Worm (Caenorhabditis elegans): Measurements from ENCODE around the gene K08E3.2.

K08E3.2 gene

DNA sequence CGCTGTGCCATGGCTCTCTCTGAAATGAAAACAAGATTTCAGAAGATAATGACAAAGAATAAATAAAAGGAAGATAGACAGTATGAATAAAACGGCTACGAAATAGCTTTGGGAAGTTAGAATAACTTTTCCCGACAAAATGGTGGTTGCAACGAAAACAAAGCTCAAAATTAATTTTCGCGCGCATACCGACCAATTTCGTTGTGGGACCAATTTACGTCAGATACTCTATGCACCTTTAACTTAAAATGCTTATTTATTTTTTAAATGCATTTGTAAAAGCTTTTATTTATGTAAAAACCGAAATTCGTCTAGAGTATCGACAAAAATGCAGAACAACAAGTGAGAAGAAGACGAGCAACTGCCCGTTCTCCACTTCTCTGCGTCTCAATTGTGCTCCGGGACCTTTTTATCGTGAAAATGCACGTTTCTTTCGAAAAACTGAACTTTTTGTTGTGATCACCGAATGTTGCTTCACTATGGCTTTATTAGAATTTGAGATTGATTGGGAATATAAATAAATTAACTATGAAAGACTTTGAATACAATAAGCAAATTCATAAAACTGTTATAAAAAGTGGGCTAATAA, 19.7 kb upstream of the K08E3.2 start, which contains the start of gene rml-1:
Gene rml-1 (minus strand): TSS at position 19 of the 589 bp plus-strand sequence.
- no peak for TF ChIP-seq egl-13 (tag; optimal IDR thresholded peaks at IDR 0.05)
- no peak for TF ChIP-seq unc-130 (tag; optimal IDR thresholded peaks at IDR 0.05)
- no peak for TF ChIP-seq ceh-8 (GFP tag; optimal IDR thresholded peaks at IDR 0.05)
- peak in 1 of 2 experiments; percentile 20 for TF ChIP-seq lin-35 (GFP tag; optimal IDR thresholded peaks at IDR 0.05)
- peak in 2 of 3 experiments; percentile 0 to 58 for TF ChIP-seq dpl-1 (GFP tag; optimal IDR thresholded peaks at IDR 0.05)
- peak; percentile 26 for TF ChIP-seq lin-14 (GFP tag; optimal IDR thresholded peaks at IDR 0.05)
- peak; percentile 18 to 45 for TF ChIP-seq efl-1 (optimal IDR thresholded peaks at IDR 0.05)
- peak in 1 of 2 experiments; percentile 54 for TF ChIP-seq efl-1 (GFP tag; optimal IDR thresholded peaks at IDR 0.05 in 1 of 2)

ce11 chrIII:13766704-13767323, 18.3 kb upstream of the K08E3.2 start:
- TF ChIP-seq egl-27 (tag; optimal IDR thresholded peaks at IDR 0.05) = no peak
- peak in 1 of 2 experiments; percentile 30 for TF ChIP-seq mdl-1 (tag; optimal IDR thresholded peaks at IDR 0.05)
- peak; percentile 44 for TF ChIP-seq nhr-20 (tag; optimal IDR thresholded peaks at IDR 0.05)
- peak; percentile 83 for TF ChIP-seq elt-2 (tag; optimal IDR thresholded peaks at IDR 0.05)
- no peak for TF ChIP-seq ztf-4 (tag; optimal IDR thresholded peaks at IDR 0.05)
- TF ChIP-seq unc-62 (GFP tag; optimal IDR thresholded peaks at IDR 0.05) = no peak
- TF ChIP-seq lin-35 (GFP tag; optimal IDR thresholded peaks at IDR 0.05) = peak in 1 of 2 experiments; percentile 60
- TF ChIP-seq lin-14 (GFP tag; optimal IDR thresholded peaks at IDR 0.05) = peak; percentile 25
- TF ChIP-seq ztf-11 (tag; optimal IDR thresholded peaks at IDR 0.05) = no peak
- no peak for TF ChIP-seq ceh-88 (GFP tag; IDR thresholded peaks at IDR 0.05)
- peak in 1 of 3 experiments; percentile 14 for TF ChIP-seq dpl-1 (GFP tag; optimal IDR thresholded peaks at IDR 0.05)
- no peak for TF ChIP-seq nhr-76 (tag; optimal IDR thresholded peaks at IDR 0.05)
- TF ChIP-seq pqm-1 (tag; optimal IDR thresholded peaks at IDR 0.05) = no peak
- TF ChIP-seq lin-13 (GFP tag; optimal IDR thresholded peaks at IDR 0.05) = peak; percentile 39
- no peak for TF ChIP-seq nhr-77 (tag; optimal IDR thresholded peaks at IDR 0.05)
- no peak for TF ChIP-seq unc-130 (tag; optimal IDR thresholded peaks at IDR 0.05)
- TF ChIP-seq lin-39 (tag; optimal IDR thresholded peaks at IDR 0.05) = no peak
- no peak for TF ChIP-seq F16B12.6 (tag; optimal IDR thresholded peaks at IDR 0.05)
- no peak for TF ChIP-seq C34B4.2 (tag; optimal IDR thresholded peaks at IDR 0.05)
- no peak for TF ChIP-seq nhr-11 (tag; optimal IDR thresholded peaks at IDR 0.05)
- TF ChIP-seq nhr-85 (tag) = peak; percentile 38
- peak; percentile 53 for TF ChIP-seq nhr-90 (tag; optimal IDR thresholded peaks at IDR 0.05; ENCODE audit: poor library complexity)
- TF ChIP-seq ceh-90 (tag; optimal IDR thresholded peaks at IDR 0.05) = no peak
- TF ChIP-seq fkh-10 (GFP tag; optimal IDR thresholded peaks at IDR 0.05) = no peak
- TF ChIP-seq isw-1 (GFP tag; IDR thresholded peaks at IDR 0.05) = no peak
- TF ChIP-seq nhr-237 (tag; optimal IDR thresholded peaks at IDR 0.05) = no peak
- TF ChIP-seq nhr-19 (GFP tag; conservative IDR thresholded peaks at IDR 0.05) = no peak
- peak in 1 of 2 experiments; percentile 8 for TF ChIP-seq efl-1 (optimal IDR thresholded peaks at IDR 0.05)
- TF ChIP-seq efl-1 (GFP tag; optimal IDR thresholded peaks at IDR 0.05 in 1 of 2) = peak in 1 of 2 experiments; percentile 92
- TF ChIP-seq blmp-1 (tag; optimal IDR thresholded peaks at IDR 0.05) = peak; percentile 65
- TF ChIP-seq snu-23 (GFP tag; optimal IDR thresholded peaks at IDR 0.05) = peak; percentile 20
- no peak for TF ChIP-seq zag-1 (tag; optimal IDR thresholded peaks at IDR 0.05)
- no peak for TF ChIP-seq snpc-4 (tag; optimal IDR thresholded peaks at IDR 0.05)
- TF ChIP-seq zip-4 (GFP tag; optimal IDR thresholded peaks at IDR 0.05) = no peak
- peak; percentile 44 for TF ChIP-seq nhr-71 (tag; optimal IDR thresholded peaks at IDR 0.05)
- TF ChIP-seq rnt-1 (tag; optimal IDR thresholded peaks at IDR 0.05) = peak; percentile 13
- TF ChIP-seq elt-3 (tag; optimal IDR thresholded peaks at IDR 0.05) = peak in 3 of 6 experiments; percentile 52 to 70 (median 67)
- no peak for TF ChIP-seq ceh-8 (GFP tag; optimal IDR thresholded peaks at IDR 0.05)
- TF ChIP-seq sptf-1 (tag; optimal IDR thresholded peaks at IDR 0.05) = no peak
- no peak for TF ChIP-seq irx-1 (tag; optimal IDR thresholded peaks at IDR 0.05)
